Worm (Caenorhabditis elegans): Measurements from ENCODE around the gene nlf-1.
A peak's percentile ranks its signal among the peaks of the same experiment; 100 is the strongest.

The nlf-1 gene

ce11 chrX:1052960-1053359 lies 35.6 kb upstream of the nlf-1 start:
- no peak for TF ChIP-seq dmd-6 (GFP tag; IDR thresholded peaks at IDR 0.05)
- TF ChIP-seq duxl-1 (tag; optimal IDR thresholded peaks at IDR 0.05; ENCODE audit: poor library complexity), result no peak
- TF ChIP-seq Y105C5A.15 (GFP tag; IDR thresholded peaks at IDR 0.05), result no peak
- TF ChIP-seq mxl-2 (GFP tag; conservative IDR thresholded peaks at IDR 0.05), result no peak
- TF ChIP-seq zfp-2 (tag; optimal IDR thresholded peaks at IDR 0.05), result no peak
- TF ChIP-seq nhr-6 (tag; optimal IDR thresholded peaks at IDR 0.05), result no peak
- no peak for TF ChIP-seq vab-7 (GFP tag; IDR thresholded peaks at IDR 0.05)
- TF ChIP-seq ZK546.5 (tag; optimal IDR thresholded peaks at IDR 0.05), result no peak
- no peak for TF ChIP-seq aly-2 (tag; optimal IDR thresholded peaks at IDR 0.05)

DNA sequence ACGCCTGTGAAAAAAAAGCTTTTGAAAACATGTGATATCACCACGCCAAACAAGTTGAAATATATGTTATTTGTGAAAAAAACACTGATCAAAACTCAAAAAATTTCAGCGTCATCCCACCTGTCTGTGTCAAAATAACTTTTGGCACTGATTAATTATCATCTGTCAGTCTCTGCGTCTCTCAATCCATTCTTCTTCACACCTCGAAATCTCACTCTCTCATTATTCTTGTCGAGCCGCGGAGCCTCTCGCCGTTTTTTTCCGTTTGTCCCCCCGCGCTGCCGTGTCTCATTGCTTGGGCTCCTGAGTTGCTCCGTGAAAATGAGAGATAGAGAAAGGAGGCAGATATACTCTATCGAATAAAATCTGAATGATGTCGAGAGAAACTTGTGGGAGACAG lies 33.7 kb upstream of the nlf-1 start:
- peak; percentile 18 for TF ChIP-seq mxl-3 (GFP tag; optimal IDR thresholded peaks at IDR 0.05)
- no peak for TF ChIP-seq lim-7 (GFP tag; IDR thresholded peaks at IDR 0.05)
- no peak for TF ChIP-seq daf-8 (GFP tag; IDR thresholded peaks at IDR 0.05)
- TF ChIP-seq hlh-11 (tag; optimal IDR thresholded peaks at IDR 0.05), result peak; percentile 43
- TF ChIP-seq nhr-11 (tag; optimal IDR thresholded peaks at IDR 0.05), result peak; percentile 52
- no peak for TF ChIP-seq lin-29 (GFP tag; IDR thresholded peaks at IDR 0.05)
- peak in 1 of 2 experiments; percentile 77 for TF ChIP-seq unc-62 (GFP tag; optimal IDR thresholded peaks at IDR 0.05 in 1 of 2)
- no peak for TF ChIP-seq unc-62 (tag; optimal IDR thresholded peaks at IDR 0.05)
- TF ChIP-seq daf-16 (GFP tag; optimal IDR thresholded peaks at IDR 0.05), result peak in 1 of 2 experiments; percentile 69
- TF ChIP-seq daf-16 (tag; optimal IDR thresholded peaks at IDR 0.05), result no peak

ce11 chrX:1046156-1046831 lies 28.9 kb upstream of the nlf-1 start, which contains the start of gene vpat-1:
Gene vpat-1, minus strand, starts transcription at chrX:1046206.
- TF ChIP-seq daf-16 (GFP tag; optimal IDR thresholded peaks at IDR 0.05) (no peak), daf-16 (tag; optimal IDR thresholded peaks at IDR 0.05) (peak; percentile 87), tra-1 (GFP tag; IDR thresholded peaks at IDR 0.05) (no peak), skn-1 (tag; optimal IDR thresholded peaks at IDR 0.05) (no peak), dmd-6 (GFP tag; IDR thresholded peaks at IDR 0.05) (peak; percentile 26; the same call in 1 of the 2 replicates), cey-2 (tag; optimal IDR thresholded peaks at IDR 0.05; ENCODE audit: borderline replicate concordance, insufficient read depth) (no peak), nhr-76 (tag; optimal IDR thresholded peaks at IDR 0.05) (no peak), nhr-28 (tag; optimal IDR thresholded peaks at IDR 0.05) (peak; percentile 93), dve-1 (tag; optimal IDR thresholded peaks at IDR 0.05; ENCODE audit: insufficient read depth) (peak; percentile 74), pqm-1 (tag; optimal IDR thresholded peaks at IDR 0.05) (peak; percentile 87), Y75B8A.6 (GFP tag; IDR thresholded peaks at IDR 0.05) (no peak), hlh-11 (tag; optimal IDR thresholded peaks at IDR 0.05) (peak; percentile 57), nhr-77 (tag; optimal IDR thresholded peaks at IDR 0.05) (peak; percentile 40), daf-12 (tag; optimal IDR thresholded peaks at IDR 0.05) (no peak), spr-3 (GFP tag; optimal IDR thresholded peaks at IDR 0.05) (no peak)

DNA sequence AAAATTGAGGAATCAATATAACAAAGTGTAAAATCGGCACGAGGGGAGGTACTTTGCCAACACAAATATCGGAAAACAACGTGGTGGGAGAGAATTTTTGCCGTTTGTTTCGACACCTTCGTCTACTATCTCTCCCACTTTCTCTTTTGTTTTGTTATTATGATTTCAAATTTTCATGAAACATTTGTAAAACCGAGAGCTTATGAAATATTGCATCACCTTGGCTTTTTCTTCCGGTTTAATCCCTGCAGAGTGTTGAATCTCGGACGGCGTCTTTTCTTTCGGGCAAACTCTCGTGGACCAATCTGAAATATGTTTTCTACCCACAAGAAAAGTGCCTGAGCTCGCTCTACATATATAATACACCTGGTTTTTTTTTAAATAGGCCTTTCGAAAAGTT lies 27.0 kb upstream of the nlf-1 start:
- TF ChIP-seq hlh-30 (tag; optimal IDR thresholded peaks at IDR 0.05; ENCODE audit: insufficient read depth) (no peak), zag-1 (tag; optimal IDR thresholded peaks at IDR 0.05) (no peak), zip-2 (tag; optimal IDR thresholded peaks at IDR 0.05) (peak; percentile 96)

DNA sequence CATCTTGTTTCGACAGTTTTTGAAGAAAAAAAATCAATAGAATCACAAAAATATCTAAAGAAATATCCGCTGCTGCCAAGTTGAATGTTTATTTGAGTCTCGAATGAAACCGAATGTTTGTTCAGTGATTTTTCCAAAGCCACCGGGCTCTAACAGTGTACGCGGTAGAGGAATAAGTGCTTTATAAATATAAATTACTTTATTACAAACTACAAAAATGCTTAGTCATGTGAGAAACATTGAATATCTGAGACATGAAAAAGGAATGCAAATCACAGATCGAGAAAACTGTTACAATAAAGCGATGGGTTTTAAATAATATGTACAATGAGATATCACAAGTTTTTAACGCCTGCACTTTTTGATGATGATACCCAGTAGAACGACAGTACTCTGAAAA lies 21.0 kb upstream of the nlf-1 start, which contains the start of gene F55A4.7:
Gene F55A4.7, minus strand, starts transcription at position 101 of the 400 bp plus-strand sequence.
- TF ChIP-seq nhr-237 (tag; optimal IDR thresholded peaks at IDR 0.05), result no peak
- no peak for TF ChIP-seq lsy-2 (tag; optimal IDR thresholded peaks at IDR 0.05)
- no peak for TF ChIP-seq nhr-42 (GFP tag; IDR thresholded peaks at IDR 0.05)
- TF ChIP-seq lin-29 (GFP tag; IDR thresholded peaks at IDR 0.05), result no peak
- TF ChIP-seq nhr-6 (tag; optimal IDR thresholded peaks at IDR 0.05), result no peak
- no peak for TF ChIP-seq dmd-9 (GFP tag; IDR thresholded peaks at IDR 0.05)
- TF ChIP-seq nhr-111 (GFP tag; optimal IDR thresholded peaks at IDR 0.05), result no peak
- no peak for TF ChIP-seq unc-39 (tag; optimal IDR thresholded peaks at IDR 0.05)
- TF ChIP-seq egl-27 (tag; optimal IDR thresholded peaks at IDR 0.05), result no peak
- no peak for TF ChIP-seq Y75B8A.6 (GFP tag; IDR thresholded peaks at IDR 0.05)
- no peak for TF ChIP-seq mxl-3 (GFP tag; optimal IDR thresholded peaks at IDR 0.05)
- no peak for TF ChIP-seq attf-4 (tag; optimal IDR thresholded peaks at IDR 0.05)
- no peak for TF ChIP-seq T26A8.4 (GFP tag; IDR thresholded peaks at IDR 0.05)
- no peak for TF ChIP-seq F37D6.2 (tag; optimal IDR thresholded peaks at IDR 0.05)
